Fruit fly (Drosophila melanogaster) whole organism, prepupa: Measurements from ENCODE around the gene CG4456.

Source experiments
- CG11294 ChIP-seq: fragments of 200-800 bp; sonication (Bioruptor generic); IDR thresholded peaks from 2 replicates; pipeline ENCODE4 v1.3.6; 2022; ENCODE audit warnings: missing biosample characterization, missing genetic modification characterization
- CG16779 ChIP-seq: fragments of 200-800 bp; sonication (Bioruptor generic); optimal IDR thresholded peaks from 3 replicates; lab custom pipeline; 2017; ENCODE audit warnings: missing biosample characterization, mild to moderate bottlenecking, missing genetic modification characterization
- CG3032 ChIP-seq: fragments of 200-800 bp; optimal IDR thresholded peaks from 2 replicates; lab custom pipeline; 2019; ENCODE audit warnings: missing biosample characterization, mild to moderate bottlenecking, missing genetic modification characterization, moderate library complexity
- CG31627 ChIP-seq: fragments of 200-800 bp; sonication (Bioruptor generic); optimal IDR thresholded peaks from 3 replicates; lab custom pipeline; 2016; ENCODE audit warnings: missing biosample characterization, missing genetic modification characterization
- CG32006 ChIP-seq: fragments of 200-800 bp; sonication (Bioruptor generic); optimal IDR thresholded peaks from 3 replicates; lab custom pipeline; 2017; ENCODE audit warnings: missing biosample characterization, mild to moderate bottlenecking, missing genetic modification characterization
- CG34406 ChIP-seq: fragments of 200-800 bp; sonication (Bioruptor generic); optimal IDR thresholded peaks from 3 replicates; lab custom pipeline; 2016; ENCODE audit warnings: missing biosample characterization, missing genetic modification characterization
- CG3919 ChIP-seq: fragments of 200-800 bp; sonication (Bioruptor generic); optimal IDR thresholded peaks from 3 replicates; lab custom pipeline; 2016; ENCODE audit warnings: missing biosample characterization, missing genetic modification characterization
- CG4318 ChIP-seq: fragments of 200-800 bp; sonication (Bioruptor generic); optimal IDR thresholded peaks from 3 replicates; lab custom pipeline; 2017; ENCODE audit warnings: missing biosample characterization, mild to moderate bottlenecking, missing genetic modification characterization
- CG6163 ChIP-seq: fragments of 200-800 bp; sonication (Bioruptor generic); IDR thresholded peaks from 3 replicates; pipeline ENCODE4 v1.3.6; 2022; ENCODE audit warnings: missing biosample characterization, missing genetic modification characterization
- CG6276 ChIP-seq: fragments of 200-800 bp; sonication (Bioruptor generic); optimal IDR thresholded peaks from 2 replicates; lab custom pipeline; 2017; ENCODE audit warnings: missing biosample characterization, mild to moderate bottlenecking, missing genetic modification characterization
- CG6792 ChIP-seq: fragments of 200-800 bp; sonication (Bioruptor generic); optimal IDR thresholded peaks from 3 replicates; lab custom pipeline; 2016; ENCODE audit warnings: missing biosample characterization, missing genetic modification characterization
- CG6808 ChIP-seq: fragments of 200-800 bp; sonication (Bioruptor generic); optimal IDR thresholded peaks from 3 replicates; lab custom pipeline; 2017; ENCODE audit warnings: missing biosample characterization, missing genetic modification characterization, mild to moderate bottlenecking, moderate library complexity, missing genetic modification reagents
- CG6854 ChIP-seq: fragments of 200-800 bp; sonication (Bioruptor generic); optimal IDR thresholded peaks from 2 replicates; lab custom pipeline; 2017; ENCODE audit warnings: missing biosample characterization, mild to moderate bottlenecking, missing genetic modification characterization
- CG7368 ChIP-seq: fragments of 200-800 bp; sonication (Bioruptor generic); optimal IDR thresholded peaks from 3 replicates; lab custom pipeline; 2016; ENCODE audit warnings: missing biosample characterization, missing genetic modification characterization
- CG8319 ChIP-seq: fragments of 200-800 bp; sonication (Bioruptor generic); optimal IDR thresholded peaks from 3 replicates; lab custom pipeline; 2016; ENCODE audit warnings: missing biosample characterization, missing genetic modification characterization
- CG8632 ChIP-seq: fragments of 200-800 bp; sonication (Bioruptor generic); optimal IDR thresholded peaks from 3 replicates; lab custom pipeline; 2016; ENCODE audit warnings: missing biosample characterization, missing genetic modification characterization
- Eip75B ChIP-seq: fragments of 200-800 bp; sonication (Bioruptor generic); optimal IDR thresholded peaks from 3 replicates; lab custom pipeline; 2016; ENCODE audit warnings: missing biosample characterization, missing genetic modification characterization
- Eip78C ChIP-seq: fragments of 200-800 bp; sonication (Bioruptor generic); peaks from one replicate; lab custom pipeline; 2016; ENCODE audit warnings: missing biosample characterization, missing genetic modification characterization
- Ets96B ChIP-seq: fragments of 200-800 bp; optimal IDR thresholded peaks from 2 replicates; lab custom pipeline; 2019; ENCODE audit warnings: missing biosample characterization, mild to moderate bottlenecking, missing genetic modification characterization, moderate library complexity
- Gug ChIP-seq: fragments of 200-800 bp; sonication (Bioruptor generic); IDR thresholded peaks from 2 replicates; pipeline ENCODE4 v1.3.6; 2022; ENCODE audit warnings: missing biosample characterization, missing genetic modification characterization
- Hr38 ChIP-seq: sonication (Bioruptor generic); optimal IDR thresholded peaks from 2 replicates; lab custom pipeline; 2016; ENCODE audit warnings: missing biosample characterization, missing genetic modification characterization
- Hr39 ChIP-seq: fragments of 200-800 bp; sonication (Bioruptor generic); optimal IDR thresholded peaks from 2 replicates; lab custom pipeline; 2016; ENCODE audit warnings: missing biosample characterization, missing genetic modification characterization
- Lpt ChIP-seq: fragments of 200-800 bp; sonication (Bioruptor generic); optimal IDR thresholded peaks from 3 replicates; lab custom pipeline; 2016; ENCODE audit warnings: missing biosample characterization, missing genetic modification characterization
- OdsH ChIP-seq: fragments of 200-800 bp; sonication (Bioruptor generic); optimal IDR thresholded peaks from 3 replicates; lab custom pipeline; 2016; ENCODE audit warnings: missing biosample characterization, missing genetic modification characterization
- Smox ChIP-seq: fragments of 200-800 bp; sonication (Bioruptor generic); optimal IDR thresholded peaks from 3 replicates; lab custom pipeline; 2016; ENCODE audit warnings: missing biosample characterization, missing genetic modification characterization
- Sox15 ChIP-seq: fragments of 200-800 bp; sonication (Bioruptor generic); optimal IDR thresholded peaks from 3 replicates; lab custom pipeline; 2016; ENCODE audit warnings: missing biosample characterization, missing genetic modification characterization
- achi ChIP-seq: fragments of 200-800 bp; sonication (Bioruptor generic); optimal IDR thresholded peaks from 3 replicates; lab custom pipeline; 2016; ENCODE audit warnings: missing biosample characterization, missing genetic modification characterization
- acj6 ChIP-seq: fragments of 200-800 bp; sonication (Bioruptor generic); optimal IDR thresholded peaks from 3 replicates; lab custom pipeline; 2016; ENCODE audit warnings: missing biosample characterization, missing genetic modification characterization
- cyc ChIP-seq: fragments of 200-800 bp; sonication (Bioruptor generic); optimal IDR thresholded peaks from 3 replicates; lab custom pipeline; 2016; ENCODE audit warnings: missing biosample characterization, missing genetic modification characterization
- dac ChIP-seq: fragments of 200-800 bp; sonication (Bioruptor generic); optimal IDR thresholded peaks from 2 replicates; lab custom pipeline; 2017; ENCODE audit warnings: missing biosample characterization, mild to moderate bottlenecking, missing genetic modification characterization
- fkh ChIP-seq: fragments of 200-800 bp; sonication (Bioruptor generic); optimal IDR thresholded peaks from 3 replicates; lab custom pipeline; 2017; ENCODE audit warnings: missing biosample characterization, mild to moderate bottlenecking, missing genetic modification characterization, moderate library complexity
- pdm3 ChIP-seq: fragments of 200-800 bp; sonication (Bioruptor generic); optimal IDR thresholded peaks from 3 replicates; lab custom pipeline; 2016; ENCODE audit warnings: missing biosample characterization, missing genetic modification characterization
- salr ChIP-seq, 2 experiments: fragments of 200-800 bp; sonication (Bioruptor generic); optimal IDR thresholded peaks; 3 replicates each; lab custom pipeline; 2016 to 2018; ENCODE audit warnings: missing biosample characterization in 2 of 2, missing genetic modification characterization in 2 of 2, mild to moderate bottlenecking in 1 of 2
- svp ChIP-seq: fragments of 200-800 bp; sonication (Bioruptor generic); peaks from one replicate; lab custom pipeline; 2016; ENCODE audit warnings: missing biosample characterization, missing genetic modification characterization
- topi ChIP-seq: fragments of 200-800 bp; sonication (Bioruptor generic); optimal IDR thresholded peaks from 3 replicates; lab custom pipeline; 2016; ENCODE audit warnings: missing biosample characterization, missing genetic modification characterization
- vri ChIP-seq: fragments of 200-800 bp; sonication (Bioruptor generic); optimal IDR thresholded peaks from 3 replicates; lab custom pipeline; 2016; ENCODE audit warnings: missing biosample characterization, mild to moderate bottlenecking, missing genetic modification characterization

CG4456 gene

dm6 chr3L:9383345-9384075 is 11.0 kb downstream of the CG4456 start, which contains the start of gene Hsp27 (continued):
- peak; percentile 100 for TF ChIP-seq Eip78C (GFP tag; lab: Kevin White, UChicago)
- peak; percentile 100 for TF ChIP-seq topi
- TF ChIP-seq CG3919 (GFP tag; lab: Kevin White, UChicago): peak; percentile 100
- peak; percentile 100 for TF ChIP-seq pdm3 (GFP tag; lab: Kevin White, UChicago)
- peak; percentile 100 for TF ChIP-seq dac (GFP tag; lab: Kevin White, UChicago)
- peak; percentile 100 for TF ChIP-seq Lpt (GFP tag; lab: Kevin White, UChicago)
- peak; percentile 100 for TF ChIP-seq CG8319 (GFP tag; lab: Kevin White, UChicago)
- TF ChIP-seq CG7368: peak; percentile 100
- peak; percentile 100 for TF ChIP-seq svp (GFP tag; lab: Kevin White, UChicago)
- TF ChIP-seq CG11294 (GFP tag; lab: Robert Waterston, UW): peak; percentile 100
- TF ChIP-seq OdsH (GFP tag; lab: Kevin White, UChicago): peak; percentile 100
- TF ChIP-seq Hr38 (GFP tag; lab: Kevin White, UChicago): peak; percentile 70
- peak; percentile 99 for TF ChIP-seq vri (GFP tag; lab: Kevin White, UChicago)
- peak; percentile 100 for TF ChIP-seq acj6 (GFP tag; lab: Kevin White, UChicago)
- peak; percentile 99 for TF ChIP-seq Smox (GFP tag; lab: Kevin White, UChicago)
- peak; percentile 100 for TF ChIP-seq CG6854 (GFP tag; lab: Kevin White, UChicago)
- TF ChIP-seq fkh (GFP tag; lab: Kevin White, UChicago): peak; percentile 98
- TF ChIP-seq cyc (GFP tag; lab: Kevin White, UChicago): peak; percentile 100
- TF ChIP-seq CG6276 (GFP tag; lab: Kevin White, UChicago): peak; percentile 100
- TF ChIP-seq CG6163 (GFP tag; lab: Robert Waterston, UW): peak; percentile 100
- peak; percentile 99 for TF ChIP-seq CG31627
- TF ChIP-seq CG6808 (GFP tag; lab: Kevin White, UChicago): peak; percentile 99
- TF ChIP-seq CG6792 (GFP tag; lab: Kevin White, UChicago): peak; percentile 100
- peak; percentile 99 for TF ChIP-seq Hr39 (GFP tag; lab: Kevin White, UChicago)
- peak; percentile 100 for TF ChIP-seq CG8632 (GFP tag; lab: Kevin White, UChicago)
- TF ChIP-seq CG4318 (GFP tag; lab: Kevin White, UChicago): peak; percentile 100
- TF ChIP-seq Ets96B (tag; lab: Kevin White, UChicago): peak; percentile 100
- peak; percentile 99 to 100 for TF ChIP-seq salr (GFP tag; optimal IDR thresholded peaks at IDR 0.05; lab: Kevin White, UChicago)
- TF ChIP-seq CG3032 (tag; lab: Kevin White, UChicago): peak; percentile 100

- no peak for TF ChIP-seq Ets96B (tag; lab: Kevin White, UChicago)
- no peak for TF ChIP-seq Eip75B (GFP tag; lab: Kevin White, UChicago)
- no peak for TF ChIP-seq CG16779 (tag; lab: Kevin White, UChicago)
- no peak for TF ChIP-seq Gug (GFP tag; lab: Robert Waterston, UW)
- TF ChIP-seq achi (GFP tag; lab: Kevin White, UChicago): no peak
- no peak for TF ChIP-seq CG6792 (GFP tag; lab: Kevin White, UChicago)
- TF ChIP-seq CG6163 (GFP tag; lab: Robert Waterston, UW): no peak
- TF ChIP-seq CG32006 (GFP tag; lab: Kevin White, UChicago): no peak
- TF ChIP-seq Sox15: no peak
- TF ChIP-seq OdsH (GFP tag; lab: Kevin White, UChicago): no peak
- TF ChIP-seq, all 60 proteins: peak for 0
Observed at dm6 chr3L:9384445-9385079, 12.0 kb downstream of the CG4456 start.

- TF ChIP-seq CG34406 (GFP tag; lab: Kevin White, UChicago) (no peak), svp (GFP tag; lab: Kevin White, UChicago) (peak; percentile 78)
Observed at dm6 chr3L:9391340-9391980, 18.9 kb downstream of the CG4456 start.
